Worm (Caenorhabditis elegans) whole organism, late embryonic: ENCODE data around the gene C08B6.5.

Experiments used
- ceh-24 ChIP-seq: sonication (generic microtip); optimal IDR thresholded peaks from 2 replicates; lab custom pipeline; 2016; ENCODE audit warnings: mild to moderate bottlenecking, missing genetic modification characterization, missing compliant biosample characterization
- elt-2 ChIP-seq: sonication (generic microtip); optimal IDR thresholded peaks from 2 replicates; lab custom pipeline; 2016; ENCODE audit warnings: missing genetic modification reagents, missing genetic modification characterization, missing compliant biosample characterization

ce11 chrV:10101916-10102315 is 15.6 kb upstream of the C08B6.5 start, which contains the start of gene C08B6.14:
- no peak for TF ChIP-seq elt-2 (tag; lab: Kevin White, UChicago)
- TF ChIP-seq ceh-24 (tag; lab: Kevin White, UChicago) = no peak
